Fruit fly (Drosophila melanogaster) whole organism, wandering third instar larva: ENCODE measurements around the gene CG42264.

Experiments used
- Abd-B ChIP-seq: fragments of >200 bp; optimal IDR thresholded peaks from 2 replicates; lab custom pipeline; 2017; ENCODE audit warnings: missing biosample characterization, missing genetic modification characterization
- CG32264 ChIP-seq: fragments of 200-800 bp; sonication (Bioruptor generic); optimal IDR thresholded peaks from 2 replicates; lab custom pipeline; 2016; ENCODE audit warnings: missing biosample characterization, missing genetic modification characterization
- CG9705 ChIP-seq: fragments of 200-800 bp; sonication (Bioruptor generic); optimal IDR thresholded peaks from 2 replicates; lab custom pipeline; 2018; ENCODE audit warnings: missing biosample characterization, mild to moderate bottlenecking, missing genetic modification characterization
- Dfd ChIP-seq: fragments of >200 bp; optimal IDR thresholded peaks from 2 replicates; lab custom pipeline; 2017; ENCODE audit warnings: missing biosample characterization, missing genetic modification characterization
- Dif ChIP-seq: fragments of 200-275, 200-300 bp; sonication (Bioruptor generic); optimal IDR thresholded peaks from 2 replicates; lab custom pipeline; 2018; ENCODE audit warnings: missing biosample characterization, missing genetic modification characterization; ENCODE audit not compliant: partially characterized antibody
- HLH106 ChIP-seq: fragments of 200-800 bp; optimal IDR thresholded peaks from 3 replicates; lab custom pipeline; 2019; ENCODE audit warnings: missing biosample characterization, mild to moderate bottlenecking, missing genetic modification characterization, moderate library complexity
- Hnf4 ChIP-seq: fragments of 200-800 bp; sonication (Bioruptor generic); optimal IDR thresholded peaks from 2 replicates; lab custom pipeline; 2016; ENCODE audit warnings: missing biosample characterization, mild to moderate bottlenecking, missing genetic modification characterization
- Hr78 ChIP-seq: fragments of >200 bp; optimal IDR thresholded peaks from 2 replicates; lab custom pipeline; 2017; ENCODE audit warnings: missing biosample characterization, missing genetic modification characterization
- Hr83 ChIP-seq: fragments of 200-300 bp; sonication (Bioruptor generic); optimal IDR thresholded peaks from 2 replicates; lab custom pipeline; 2016; ENCODE audit warnings: missing biosample characterization, mild to moderate bottlenecking, missing genetic modification characterization, moderate library complexity; ENCODE audit not compliant: poor library complexity, severe bottlenecking
- Jra ChIP-seq: sonication (Bioruptor generic); optimal IDR thresholded peaks from 2 replicates; lab custom pipeline; 2016; ENCODE audit warnings: missing biosample characterization, missing genetic modification characterization
- Myc ChIP-seq: fragments of >200 bp; optimal IDR thresholded peaks from 2 replicates; lab custom pipeline; 2017
- N ChIP-seq: fragments of >200 bp; optimal IDR thresholded peaks from 2 replicates; lab custom pipeline; 2018; ENCODE audit warnings: missing biosample characterization, missing external identifiers, missing genetic modification characterization
- OdsH ChIP-seq: fragments of 200-800 bp; sonication (Bioruptor generic); optimal IDR thresholded peaks from 2 replicates; lab custom pipeline; 2016; ENCODE audit warnings: missing biosample characterization, mild to moderate bottlenecking, missing genetic modification characterization
- Rel ChIP-seq, 2 experiments: fragments of 200-800 bp; sonication (Bioruptor generic) in 1 of 2; optimal IDR thresholded peaks; 2 replicates in 1 of 2; 3 replicates in 1 of 2; lab custom pipeline; 2016 to 2019; ENCODE audit warnings: mild to moderate bottlenecking in 2 of 2, missing biosample characterization in 2 of 2, missing genetic modification characterization in 2 of 2, moderate library complexity in 1 of 2
- Sp1 ChIP-seq: fragments of 200-800 bp; sonication (Bioruptor generic); optimal IDR thresholded peaks from 3 replicates; lab custom pipeline; 2019; ENCODE audit warnings: missing biosample characterization, mild to moderate bottlenecking, missing genetic modification characterization, moderate library complexity
- Vsx2 ChIP-seq: fragments of 200-300, 225-300 bp; sonication (Bioruptor generic); optimal IDR thresholded peaks from 2 replicates; lab custom pipeline; 2018; ENCODE audit warnings: missing biosample characterization, missing genetic modification characterization; ENCODE audit not compliant: partially characterized antibody
- br ChIP-seq: fragments of 200-800 bp; sonication (Bioruptor generic); optimal IDR thresholded peaks from 2 replicates; lab custom pipeline; 2016; ENCODE audit warnings: missing biosample characterization, missing genetic modification characterization
- brk ChIP-seq: fragments of 200-800 bp; sonication (Bioruptor generic); optimal IDR thresholded peaks from 2 replicates; lab custom pipeline; 2016; ENCODE audit warnings: missing biosample characterization, mild to moderate bottlenecking, missing genetic modification characterization
- dl ChIP-seq, 2 experiments: fragments of 175-275, 200-275 bp in 1 of 2; fragments of 200-275 bp in 1 of 2; sonication (Bioruptor generic); optimal IDR thresholded peaks; lab custom pipeline; 2018; ENCODE audit warnings: mild to moderate bottlenecking in 2 of 2, missing biosample characterization in 2 of 2, missing genetic modification characterization in 2 of 2, moderate library complexity in 2 of 2; ENCODE audit not compliant: partially characterized antibody in 2 of 2, insufficient read depth in 1 of 2
- dmrt93B ChIP-seq: fragments of 200-800 bp; sonication (Bioruptor generic); optimal IDR thresholded peaks from 2 replicates; lab custom pipeline; 2018; ENCODE audit warnings: missing biosample characterization, mild to moderate bottlenecking, missing genetic modification characterization
- dsf ChIP-seq: sonication (Bioruptor generic); optimal IDR thresholded peaks from 2 replicates; lab custom pipeline; 2016; ENCODE audit warnings: missing biosample characterization, missing genetic modification characterization, borderline replicate concordance
- ey ChIP-seq: fragments of 200-800 bp; sonication (Bioruptor generic); optimal IDR thresholded peaks from 2 replicates; lab custom pipeline; 2016; ENCODE audit warnings: missing biosample characterization, missing genetic modification characterization
- foxo ChIP-seq, 2 experiments: fragments of 200-800 bp; sonication (Bioruptor generic); optimal IDR thresholded peaks; 2 replicates in 1 of 2; 3 replicates in 1 of 2; lab custom pipeline; 2016 to 2017; ENCODE audit warnings: missing biosample characterization in 2 of 2, missing genetic modification characterization in 2 of 2
- fru ChIP-seq: fragments of 200-800 bp; sonication (Bioruptor generic); optimal IDR thresholded peaks from 3 replicates; lab custom pipeline; 2016; ENCODE audit warnings: missing biosample characterization, mild to moderate bottlenecking, missing genetic modification characterization
- h ChIP-seq: fragments of 200-800 bp; sonication (Bioruptor generic); optimal IDR thresholded peaks from 3 replicates; lab custom pipeline; 2016; ENCODE audit warnings: missing biosample characterization, mild to moderate bottlenecking, missing genetic modification characterization
- jim ChIP-seq: fragments of 175-275, 200-325 bp; sonication (Bioruptor generic); optimal IDR thresholded peaks from 2 replicates; lab custom pipeline; 2016; ENCODE audit warnings: missing biosample characterization, mild to moderate bottlenecking, missing genetic modification characterization
- lola ChIP-seq: fragments of >200 bp; optimal IDR thresholded peaks from 2 replicates; lab custom pipeline; 2017; ENCODE audit warnings: missing biosample characterization, missing genetic modification characterization
- pan ChIP-seq: fragments of >200 bp; optimal IDR thresholded peaks from 2 replicates; lab custom pipeline; 2017
- psq ChIP-seq: fragments of 200-800 bp; sonication (Bioruptor generic); optimal IDR thresholded peaks from 3 replicates; lab custom pipeline; 2017; ENCODE audit warnings: missing biosample characterization, mild to moderate bottlenecking, missing genetic modification characterization, moderate library complexity
- rgr ChIP-seq: fragments of 200-800 bp; sonication (Bioruptor generic); optimal IDR thresholded peaks from 3 replicates; lab custom pipeline; 2016; ENCODE audit warnings: missing biosample characterization, mild to moderate bottlenecking, missing genetic modification characterization
- sv ChIP-seq: fragments of 200-800 bp; sonication (Bioruptor generic); optimal IDR thresholded peaks from 3 replicates; lab custom pipeline; 2016; ENCODE audit warnings: missing biosample characterization, missing genetic modification characterization
- tai ChIP-seq: sonication (Bioruptor generic); optimal IDR thresholded peaks from 2 replicates; lab custom pipeline; 2016; ENCODE audit warnings: missing biosample characterization, missing genetic modification characterization
- usp ChIP-seq: fragments of >200 bp; optimal IDR thresholded peaks from 2 replicates; lab custom pipeline; 2017; ENCODE audit warnings: missing biosample characterization, missing genetic modification characterization
- woc ChIP-seq: sonication (Bioruptor generic); optimal IDR thresholded peaks from 2 replicates; lab custom pipeline; 2016; ENCODE audit warnings: missing biosample characterization, mild to moderate bottlenecking, missing genetic modification characterization

CG42264 gene

DNA sequence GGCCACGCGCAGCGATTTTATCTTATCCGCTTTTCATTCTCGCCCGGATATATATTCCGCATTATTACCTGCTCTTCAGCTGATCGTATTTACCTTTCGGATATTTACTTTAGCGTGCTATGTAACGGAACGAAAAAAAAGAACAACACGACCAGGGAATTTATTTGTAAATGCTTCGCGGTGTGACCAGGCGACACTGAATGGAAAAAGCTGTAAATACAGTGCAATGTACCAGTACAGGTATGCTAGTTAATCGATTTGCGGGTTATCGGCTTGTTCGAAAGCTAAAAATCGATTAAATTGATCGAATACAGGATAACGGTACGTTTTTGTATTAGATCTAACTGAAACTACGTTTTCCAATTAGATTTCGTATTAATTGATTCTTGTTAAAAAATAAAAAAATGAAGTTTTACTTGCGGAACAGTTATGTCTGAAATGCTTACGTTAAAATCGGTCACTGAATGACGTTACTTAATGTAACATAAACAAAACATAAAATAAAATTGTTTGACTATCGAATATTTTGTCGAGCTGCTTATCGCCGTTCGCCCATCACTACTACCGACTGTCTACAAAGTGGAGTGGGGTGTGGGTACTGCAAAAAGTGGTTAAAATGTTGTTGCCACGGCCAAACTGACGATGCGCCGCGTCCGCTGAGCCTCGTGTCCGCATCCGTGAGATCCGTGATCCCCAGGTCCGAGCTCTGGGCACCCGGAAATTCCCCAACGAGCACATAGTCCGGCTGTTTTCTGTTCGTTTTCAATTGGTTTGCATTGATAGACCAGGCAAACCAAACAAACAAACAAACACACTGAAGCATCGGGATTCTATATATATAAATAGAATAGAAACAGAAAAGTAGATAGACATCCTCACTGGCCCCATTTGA lies 12.2 kb downstream of the CG42264 start, which contains the start of the genes MAPk-Ak2 and CG42699 (continued):
- TF ChIP-seq Myc (lab: Kevin White, UChicago) (no peak), jim (GFP tag; lab: Kevin White, UChicago) (peak; percentile 72), Abd-B (no peak), br (GFP tag; lab: Kevin White, UChicago) (peak; percentile 85), CG32264 (GFP tag; lab: Kevin White, UChicago) (peak; percentile 30), brk (no peak), tai (GFP tag; lab: Kevin White, UChicago) (no peak), Sp1 (GFP tag; lab: Kevin White, UChicago) (peak; percentile 71), Hr83 (GFP tag; lab: Kevin White, UChicago) (peak; percentile 96), Vsx2 (GFP tag; lab: Kevin White, UChicago) (no peak), OdsH (GFP tag; lab: Kevin White, UChicago) (peak; percentile 44), dsf (peak; percentile 52), CG9705 (GFP tag; lab: Kevin White, UChicago) (peak; percentile 63)

DNA sequence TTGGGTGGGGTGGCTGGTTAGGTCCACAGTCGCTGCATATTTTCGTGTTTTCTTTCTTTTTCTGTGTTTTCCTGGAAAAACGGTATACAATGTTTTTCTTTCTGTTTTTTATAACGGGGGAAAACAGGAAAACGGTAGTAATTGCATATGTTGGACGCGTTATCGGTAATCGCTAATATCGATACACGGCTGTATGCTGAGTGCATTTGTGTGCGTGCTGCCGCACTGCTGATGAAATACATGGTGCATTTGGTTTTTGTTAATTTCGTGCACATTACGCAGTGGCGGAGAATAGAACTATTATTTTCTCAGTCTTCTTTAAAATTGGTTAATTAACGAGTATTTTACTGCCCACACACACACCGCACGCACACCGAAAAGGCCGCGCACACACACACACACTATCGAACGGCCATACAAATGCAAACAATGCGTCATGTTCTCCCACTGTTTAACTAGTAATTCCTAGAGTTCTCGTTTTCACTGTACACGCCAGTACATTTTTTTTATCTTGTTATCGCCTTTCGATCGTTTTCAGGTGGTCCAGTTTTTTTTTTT lies 12.9 kb downstream of the CG42264 start:
- TF ChIP-seq Rel (GFP tag; optimal IDR thresholded peaks at IDR 0.05; lab: Kevin White, UChicago) (no peak), Rel (tag; optimal IDR thresholded peaks at IDR 0.05; lab: Kevin White, UChicago) (peak; percentile 98), Abd-B (no peak)

DNA sequence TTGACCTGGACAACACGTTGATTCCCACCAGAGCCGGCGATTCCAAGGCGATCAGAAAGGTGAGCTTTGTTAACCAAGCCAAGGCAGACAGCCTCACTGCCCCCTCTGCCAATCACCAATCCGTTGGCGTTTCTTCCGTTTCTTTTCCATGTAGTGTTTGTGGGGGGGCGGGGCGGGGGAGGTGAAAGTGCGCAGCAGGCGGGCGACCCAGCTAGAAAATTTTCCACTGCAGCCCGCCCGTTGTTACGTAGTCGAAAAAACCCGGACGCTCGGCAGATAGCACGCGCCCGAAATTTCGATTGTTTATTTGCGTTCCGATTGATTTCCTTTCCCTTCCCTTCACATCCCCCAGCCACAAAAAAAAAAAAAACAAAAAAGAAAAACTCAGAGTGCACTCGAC lies 20.3 kb downstream of the CG42264 start:
- TF ChIP-seq Rel (GFP tag; optimal IDR thresholded peaks at IDR 0.05; lab: Kevin White, UChicago): no peak
- TF ChIP-seq Rel (tag; optimal IDR thresholded peaks at IDR 0.05; lab: Kevin White, UChicago): peak; percentile 53
- no peak for TF ChIP-seq Dif (GFP tag; lab: Kevin White, UChicago)
- TF ChIP-seq fru: no peak
- no peak for TF ChIP-seq woc (GFP tag; lab: Kevin White, UChicago)
- TF ChIP-seq Myc (lab: Kevin White, UChicago): no peak
- TF ChIP-seq Abd-B: no peak
- TF ChIP-seq Hr83 (GFP tag; lab: Kevin White, UChicago): no peak
- peak; percentile 2 for TF ChIP-seq Dfd (GFP tag; lab: Kevin White, UChicago)
- no peak for TF ChIP-seq CG32264 (GFP tag; lab: Kevin White, UChicago)
- peak; percentile 82 for TF ChIP-seq jim (GFP tag; lab: Kevin White, UChicago)
- no peak for TF ChIP-seq dl (GFP tag; optimal IDR thresholded peaks at IDR 0.05; lab: Kevin White, UChicago; ENCODE audit: insufficient read depth in 1 of 2, partially characterized antibody in 2 of 2)

DNA sequence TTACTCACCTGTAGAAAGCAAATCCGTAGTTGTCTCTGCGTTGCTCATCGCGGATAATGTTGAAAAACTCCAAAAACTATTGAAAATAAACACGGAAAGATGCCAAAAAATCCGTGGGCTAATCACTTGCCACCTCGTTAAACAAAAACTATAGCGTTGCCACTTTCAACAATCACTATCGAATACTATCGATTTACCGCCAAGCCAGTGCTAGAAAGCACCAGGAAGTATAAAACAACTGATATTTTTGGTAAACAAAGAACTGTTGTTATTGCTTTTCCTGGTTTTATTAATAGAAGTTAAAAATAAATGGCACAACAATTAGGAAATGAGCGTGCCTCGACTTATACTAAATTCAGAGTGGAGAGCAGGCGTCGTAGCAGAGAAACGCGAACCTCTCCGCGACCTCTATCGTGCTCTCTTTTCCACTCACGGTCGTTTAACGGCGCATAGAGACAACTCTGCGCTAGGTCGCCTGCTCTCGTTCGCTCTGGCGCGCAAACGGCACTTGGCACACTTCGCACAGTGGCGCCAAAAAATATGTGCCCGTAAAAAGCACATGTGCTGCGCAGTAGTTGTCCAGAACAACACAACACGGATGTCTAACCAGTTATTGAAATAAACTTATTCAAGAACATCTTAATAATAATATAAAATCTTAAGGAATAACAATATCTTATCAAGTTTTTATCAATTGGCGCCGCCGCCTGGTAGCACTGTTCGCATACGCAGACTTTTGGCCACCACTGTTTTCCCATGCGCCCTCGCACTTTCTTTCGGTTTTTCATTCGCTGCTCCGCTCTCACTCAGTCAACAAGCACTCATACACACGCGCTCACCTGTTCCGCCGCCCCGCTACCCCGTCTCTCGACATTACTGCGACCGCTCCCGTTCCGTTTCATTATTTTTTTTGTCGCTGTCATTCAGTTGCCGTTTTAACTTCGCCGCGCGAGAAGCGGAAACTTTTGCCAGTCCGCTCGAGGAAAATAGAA lies 21.3 kb downstream of the CG42264 start, which contains the start of the genes lin-52 and CG15771:
Gene lin-52, minus strand, starts transcription at position 122 of the 992 bp plus-strand sequence.
Gene CG15771, plus strand, starts transcription at position 738 of the 992 bp plus-strand sequence.
- TF ChIP-seq lola (GFP tag; lab: Kevin White, UChicago) (no peak), pan (no peak), CG9705 (GFP tag; lab: Kevin White, UChicago) (peak; percentile 95), Hr83 (GFP tag; lab: Kevin White, UChicago) (peak; percentile 95), Hr78 (GFP tag; lab: Kevin White, UChicago) (no peak), dmrt93B (peak; percentile 96), psq (GFP tag; lab: Kevin White, UChicago) (peak; percentile 96), Hnf4 (GFP tag; lab: Kevin White, UChicago) (peak; percentile 77), sv (GFP tag; lab: Kevin White, UChicago) (peak; percentile 89), ey (GFP tag; lab: Kevin White, UChicago) (peak; percentile 93), woc (GFP tag; lab: Kevin White, UChicago) (peak; percentile 92), br (GFP tag; lab: Kevin White, UChicago) (peak; percentile 91), Sp1 (GFP tag; lab: Kevin White, UChicago) (peak; percentile 97), Dfd (GFP tag; lab: Kevin White, UChicago) (no peak), N (GFP tag; lab: Kevin White, UChicago) (no peak), h (GFP tag; lab: Kevin White, UChicago) (peak; percentile 99), foxo (GFP tag; optimal IDR thresholded peaks at IDR 0.05; lab: Kevin White, UChicago) (peak in 1 of 2 experiments; percentile 96), Myc (lab: Kevin White, UChicago) (peak; percentile 48), tai (GFP tag; lab: Kevin White, UChicago) (no peak), CG32264 (GFP tag; lab: Kevin White, UChicago) (peak; percentile 59), jim (GFP tag; lab: Kevin White, UChicago) (peak; percentile 91), dl (GFP tag; optimal IDR thresholded peaks at IDR 0.05; lab: Kevin White, UChicago; ENCODE audit: insufficient read depth in 1 of 2, partially characterized antibody in 2 of 2) (peak; percentile 60 to 68), HLH106 (tag; lab: Kevin White, UChicago) (peak; percentile 97), rgr (GFP tag; lab: Kevin White, UChicago) (peak; percentile 93), Jra (GFP tag; lab: Kevin White, UChicago) (peak; percentile 81), OdsH (GFP tag; lab: Kevin White, UChicago) (peak; percentile 93), Rel (GFP tag; optimal IDR thresholded peaks at IDR 0.05; lab: Kevin White, UChicago) (peak; percentile 95), Rel (tag; optimal IDR thresholded peaks at IDR 0.05; lab: Kevin White, UChicago) (peak; percentile 85), usp (GFP tag; lab: Kevin White, UChicago) (no peak), Dif (GFP tag; lab: Kevin White, UChicago) (peak; percentile 80), fru (peak; percentile 99), Vsx2 (GFP tag; lab: Kevin White, UChicago) (no peak)
